Fruit fly (Drosophila melanogaster): ENCODE results near the gene Nplp4.

dm6 chr2L:2032076-2032475 is 23.9 kb downstream of the Nplp4 start:
- TF ChIP-seq Pif1B (GFP tag; optimal IDR thresholded peaks at IDR 0.05): no peak
- TF ChIP-seq Ets98B (GFP tag; IDR thresholded peaks at IDR 0.05): no peak
- no peak for TF ChIP-seq CG4496 (GFP tag; IDR thresholded peaks at IDR 0.05)
- TF ChIP-seq CG32121 (GFP tag; IDR thresholded peaks at IDR 0.05): no peak
- no peak for TF ChIP-seq Snoo (tag; optimal IDR thresholded peaks at IDR 0.05)
- no peak for TF ChIP-seq gl (tag; optimal IDR thresholded peaks at IDR 0.05)

All from whole organism, pupa.